Worm (Caenorhabditis elegans) whole organism, mixed stage, embryonic: ENCODE measurements around the gene znf-474.

ENCODE experiments used
- M03D4.4 ChIP-seq: sonication (generic microtip); optimal IDR thresholded peaks from 2 replicates; lab custom pipeline; 2017; ENCODE audit warnings: mild to moderate bottlenecking, missing genetic modification characterization, missing compliant biosample characterization
- bed-3 ChIP-seq: fragments of 200-800 bp; sonication (Bioruptor generic); optimal IDR thresholded peaks from 3 replicates; lab custom pipeline; 2018; ENCODE audit warnings: mild to moderate bottlenecking, missing genetic modification characterization, moderate library complexity, missing compliant biosample characterization
- blmp-1 ChIP-seq: fragments of 150-350 bp; optimal IDR thresholded peaks from 2 replicates; lab custom pipeline; 2014; ENCODE audit warnings: missing biosample characterization, missing genetic modification characterization
- ceh-39 ChIP-seq: fragments of 150-350 bp; optimal IDR thresholded peaks from 2 replicates; lab custom pipeline; 2014; ENCODE audit warnings: missing biosample characterization, missing genetic modification characterization
- ceh-43 ChIP-seq: fragments of 200-800 bp; sonication (Bioruptor generic); optimal IDR thresholded peaks from 2 replicates; lab custom pipeline; 2018; ENCODE audit warnings: mild to moderate bottlenecking, missing genetic modification characterization, moderate library complexity, missing compliant biosample characterization
- ceh-83 ChIP-seq: fragments of 200-800 bp; sonication (Bioruptor generic); optimal IDR thresholded peaks from 2 replicates; lab custom pipeline; 2018; ENCODE audit warnings: mild to moderate bottlenecking, missing genetic modification characterization, missing compliant biosample characterization
- ces-1 ChIP-seq: fragments of 150-350 bp; optimal IDR thresholded peaks from 2 replicates; lab custom pipeline; 2014; ENCODE audit warnings: missing biosample characterization, missing genetic modification reagents, missing genetic modification characterization
- cnd-1 ChIP-seq: fragments of 200-800 bp; sonication (Bioruptor generic); optimal IDR thresholded peaks from 2 replicates; lab custom pipeline; 2018; ENCODE audit warnings: mild to moderate bottlenecking, missing genetic modification characterization, missing compliant biosample characterization
- drap-1 ChIP-seq: fragments of 200-800 bp; sonication (Bioruptor generic); optimal IDR thresholded peaks from 3 replicates; lab custom pipeline; 2018; ENCODE audit warnings: mild to moderate bottlenecking, missing genetic modification characterization, missing compliant biosample characterization
- elt-1 ChIP-seq: sonication (generic microtip); optimal IDR thresholded peaks from 2 replicates; lab custom pipeline; 2017; ENCODE audit warnings: missing genetic modification characterization, mild to moderate bottlenecking, missing compliant biosample characterization, antibody characterized with exemption, moderate library complexity, borderline replicate concordance; ENCODE audit not compliant: insufficient read depth
- flh-1 ChIP-seq: fragments of 200-800 bp; sonication (Bioruptor generic); optimal IDR thresholded peaks from 2 replicates; lab custom pipeline; 2018; ENCODE audit warnings: mild to moderate bottlenecking, missing genetic modification characterization, moderate library complexity, missing compliant biosample characterization
- ham-2 ChIP-seq: fragments of 200-800 bp; sonication (Bioruptor generic); optimal IDR thresholded peaks from 2 replicates; lab custom pipeline; 2018; ENCODE audit warnings: mild to moderate bottlenecking, missing genetic modification characterization, missing compliant biosample characterization
- hlh-1 ChIP-seq: fragments of 150-350 bp; optimal IDR thresholded peaks from 2 replicates; lab custom pipeline; 2014; ENCODE audit warnings: missing biosample characterization, missing genetic modification reagents, missing genetic modification characterization
- lin-13 ChIP-seq: fragments of 150-350 bp; optimal IDR thresholded peaks from 2 replicates; lab custom pipeline; 2014; ENCODE audit warnings: missing biosample characterization, missing genetic modification characterization
- lsy-2 ChIP-seq: fragments of 150-350 bp; optimal IDR thresholded peaks from 2 replicates; lab custom pipeline; 2014; ENCODE audit warnings: missing biosample characterization, missing genetic modification characterization
- mab-5 ChIP-seq: fragments of 150-350 bp; optimal IDR thresholded peaks from 2 replicates; lab custom pipeline; 2014; ENCODE audit warnings: missing biosample characterization, missing genetic modification characterization
- mep-1 ChIP-seq: fragments of 150-350 bp; optimal IDR thresholded peaks from 2 replicates; lab custom pipeline; 2017; ENCODE audit warnings: missing biosample characterization, missing genetic modification reagents, missing genetic modification characterization, inconsistent platforms
- mls-2 ChIP-seq: sonication (generic microtip); optimal IDR thresholded peaks from 2 replicates; lab custom pipeline; 2016; ENCODE audit warnings: mild to moderate bottlenecking, missing genetic modification characterization, moderate library complexity, missing compliant biosample characterization
- nhr-12 ChIP-seq: fragments of 150-350 bp; optimal IDR thresholded peaks from 2 replicates; lab custom pipeline; 2014; ENCODE audit warnings: missing biosample characterization, missing genetic modification characterization
- nhr-2 ChIP-seq: fragments of 150-350 bp; optimal IDR thresholded peaks from 2 replicates; lab custom pipeline; 2014; ENCODE audit warnings: missing biosample characterization, missing genetic modification characterization
- nhr-237 ChIP-seq: fragments of 150-350 bp; optimal IDR thresholded peaks from 2 replicates; lab custom pipeline; 2014; ENCODE audit warnings: missing biosample characterization, missing genetic modification characterization
- nhr-76 ChIP-seq: sonication (generic microtip); optimal IDR thresholded peaks from 2 replicates; lab custom pipeline; 2017; ENCODE audit warnings: missing biosample characterization, missing genetic modification characterization
- sem-2 ChIP-seq: fragments of 200-800 bp; sonication (Bioruptor generic); optimal IDR thresholded peaks from 2 replicates; lab custom pipeline; 2018; ENCODE audit warnings: mild to moderate bottlenecking, missing genetic modification characterization, missing compliant biosample characterization
- snpc-4 ChIP-seq: fragments of 150-350 bp; optimal IDR thresholded peaks from 2 replicates; lab custom pipeline; 2014; ENCODE audit warnings: missing biosample characterization, missing genetic modification characterization
- sptf-1 ChIP-seq: sonication (generic microtip); optimal IDR thresholded peaks from 2 replicates; lab custom pipeline; 2017; ENCODE audit warnings: mild to moderate bottlenecking, missing genetic modification characterization, moderate library complexity, missing compliant biosample characterization
- tbx-8 ChIP-seq: fragments of 200-800 bp; sonication (Bioruptor generic); optimal IDR thresholded peaks from 2 replicates; lab custom pipeline; 2018; ENCODE audit warnings: mild to moderate bottlenecking, missing genetic modification characterization, moderate library complexity, missing compliant biosample characterization
- unc-120 ChIP-seq: sonication (generic microtip); optimal IDR thresholded peaks from 2 replicates; lab custom pipeline; 2017; ENCODE audit warnings: missing genetic modification characterization, missing compliant biosample characterization; ENCODE audit not compliant: poor library complexity, severe bottlenecking
- unc-62 ChIP-seq: fragments of 150-350 bp; optimal IDR thresholded peaks from 2 replicates; lab custom pipeline; 2014; ENCODE audit warnings: missing biosample characterization, missing genetic modification reagents, missing genetic modification characterization
- zip-8 ChIP-seq: fragments of 150-350 bp; optimal IDR thresholded peaks from 2 replicates; lab custom pipeline; 2014; ENCODE audit warnings: missing biosample characterization, missing genetic modification characterization
- ztf-11 ChIP-seq: fragments of 150-350 bp; optimal IDR thresholded peaks from 2 replicates; lab custom pipeline; 2014; ENCODE audit warnings: missing biosample characterization, missing genetic modification characterization

The znf-474 gene

ce11 chrX:12149638-12150137 is at the start of gene znf-474:
znf-474 (plus strand) TSS chrX:12149924.
- no peak for TF ChIP-seq tbx-8 (GFP tag; lab: Kevin White, UChicago)
- TF ChIP-seq flh-1 (GFP tag; lab: Kevin White, UChicago) = no peak
- TF ChIP-seq nhr-76 (tag; lab: Kevin White, UChicago) = no peak
- no peak for TF ChIP-seq M03D4.4 (tag; lab: Kevin White, UChicago)
- no peak for TF ChIP-seq hlh-1
- TF ChIP-seq snpc-4 = no peak
- no peak for TF ChIP-seq blmp-1
- no peak for TF ChIP-seq ceh-39
- no peak for TF ChIP-seq unc-62
- TF ChIP-seq ces-1 = no peak
- no peak for TF ChIP-seq mls-2 (tag; lab: Kevin White, UChicago)
- no peak for TF ChIP-seq cnd-1 (tag; lab: Kevin White, UChicago)
- TF ChIP-seq sptf-1 (tag; lab: Kevin White, UChicago) = no peak
- TF ChIP-seq zip-8 (tag; lab: Kevin White, UChicago) = no peak
- no peak for TF ChIP-seq lin-13 (tag; lab: Kevin White, UChicago)
- TF ChIP-seq ham-2 (GFP tag; lab: Kevin White, UChicago) = no peak
- TF ChIP-seq ztf-11 (tag; lab: Kevin White, UChicago) = no peak
- no peak for TF ChIP-seq nhr-2 (tag; lab: Kevin White, UChicago)
- no peak for TF ChIP-seq drap-1 (GFP tag; lab: Kevin White, UChicago)
- no peak for TF ChIP-seq lsy-2 (tag; lab: Kevin White, UChicago)

ce11 chrX:12103712-12104111 is 46.0 kb upstream of the znf-474 start, which contains the start of gene W03G11.3:
W03G11.3 (minus strand) TSS chrX:12103812.
- TF ChIP-seq mep-1 (tag; lab: Kevin White, UChicago) (no peak), sem-2 (GFP tag; lab: Kevin White, UChicago) (no peak), mls-2 (tag; lab: Kevin White, UChicago) (no peak), ztf-11 (tag; lab: Kevin White, UChicago) (no peak), nhr-237 (tag; lab: Kevin White, UChicago) (no peak), nhr-12 (tag; lab: Kevin White, UChicago) (no peak), mab-5 (tag; lab: Kevin White, UChicago) (no peak), lin-13 (tag; lab: Kevin White, UChicago) (no peak), blmp-1 (no peak), unc-62 (no peak), bed-3 (GFP tag; lab: Kevin White, UChicago) (no peak), ces-1 (no peak), tbx-8 (GFP tag; lab: Kevin White, UChicago) (no peak), zip-8 (tag; lab: Kevin White, UChicago) (no peak), M03D4.4 (tag; lab: Kevin White, UChicago) (no peak), nhr-76 (tag; lab: Kevin White, UChicago) (no peak)

- TF ChIP-seq ces-1 = no peak
- no peak for TF ChIP-seq lsy-2 (tag; lab: Kevin White, UChicago)
- no peak for TF ChIP-seq M03D4.4 (tag; lab: Kevin White, UChicago)
- TF ChIP-seq snpc-4 = no peak
- TF ChIP-seq mep-1 (tag; lab: Kevin White, UChicago) = no peak
- no peak for TF ChIP-seq drap-1 (GFP tag; lab: Kevin White, UChicago)
- TF ChIP-seq sptf-1 (tag; lab: Kevin White, UChicago) = no peak
- TF ChIP-seq cnd-1 (tag; lab: Kevin White, UChicago) = no peak
- no peak for TF ChIP-seq hlh-1
- TF ChIP-seq ceh-83 (GFP tag; lab: Kevin White, UChicago) = no peak
- no peak for TF ChIP-seq zip-8 (tag; lab: Kevin White, UChicago)
- TF ChIP-seq tbx-8 (GFP tag; lab: Kevin White, UChicago) = no peak
- TF ChIP-seq bed-3 (GFP tag; lab: Kevin White, UChicago) = no peak
- TF ChIP-seq nhr-237 (tag; lab: Kevin White, UChicago) = no peak
- no peak for TF ChIP-seq lin-13 (tag; lab: Kevin White, UChicago)
These were observed 45.1 kb upstream of the znf-474 start, which contains the start of gene col-181 for ce11 chrX:12104630-12105029. col-181 (plus strand) TSS chrX:12104930.

- TF ChIP-seq ceh-43 (no peak), elt-1 (tag; lab: Kevin White, UChicago) (no peak), blmp-1 (no peak), mep-1 (tag; lab: Kevin White, UChicago) (no peak), ztf-11 (tag; lab: Kevin White, UChicago) (no peak), nhr-2 (tag; lab: Kevin White, UChicago) (no peak), M03D4.4 (tag; lab: Kevin White, UChicago) (no peak), mls-2 (tag; lab: Kevin White, UChicago) (no peak), ces-1 (no peak), ham-2 (GFP tag; lab: Kevin White, UChicago) (no peak), nhr-76 (tag; lab: Kevin White, UChicago) (no peak), zip-8 (tag; lab: Kevin White, UChicago) (no peak), unc-120 (tag; lab: Kevin White, UChicago) (no peak), bed-3 (GFP tag; lab: Kevin White, UChicago) (no peak), mab-5 (tag; lab: Kevin White, UChicago) (no peak), lin-13 (tag; lab: Kevin White, UChicago) (no peak), flh-1 (GFP tag; lab: Kevin White, UChicago) (no peak)
These were observed 44.3 kb upstream of the znf-474 start for ce11 chrX:12105458-12105857.
